Worm (Caenorhabditis elegans) whole organism, mixed stage, embryonic: ENCODE measurements around the gene ccep-135.

Source experiments
- M03D4.4 ChIP-seq: sonication (generic microtip); optimal IDR thresholded peaks from 2 replicates; lab custom pipeline; 2017; ENCODE audit warnings: mild to moderate bottlenecking, missing genetic modification characterization, missing compliant biosample characterization
- bed-3 ChIP-seq: fragments of 200-800 bp; sonication (Bioruptor generic); optimal IDR thresholded peaks from 3 replicates; lab custom pipeline; 2018; ENCODE audit warnings: mild to moderate bottlenecking, missing genetic modification characterization, moderate library complexity, missing compliant biosample characterization
- blmp-1 ChIP-seq: fragments of 150-350 bp; optimal IDR thresholded peaks from 2 replicates; lab custom pipeline; 2014; ENCODE audit warnings: missing biosample characterization, missing genetic modification characterization
- ceh-39 ChIP-seq: fragments of 150-350 bp; optimal IDR thresholded peaks from 2 replicates; lab custom pipeline; 2014; ENCODE audit warnings: missing biosample characterization, missing genetic modification characterization
- ceh-43 ChIP-seq: fragments of 200-800 bp; sonication (Bioruptor generic); optimal IDR thresholded peaks from 2 replicates; lab custom pipeline; 2018; ENCODE audit warnings: mild to moderate bottlenecking, missing genetic modification characterization, moderate library complexity, missing compliant biosample characterization
- ceh-83 ChIP-seq: fragments of 200-800 bp; sonication (Bioruptor generic); optimal IDR thresholded peaks from 2 replicates; lab custom pipeline; 2018; ENCODE audit warnings: mild to moderate bottlenecking, missing genetic modification characterization, missing compliant biosample characterization
- ces-1 ChIP-seq: fragments of 150-350 bp; optimal IDR thresholded peaks from 2 replicates; lab custom pipeline; 2014; ENCODE audit warnings: missing biosample characterization, missing genetic modification reagents, missing genetic modification characterization
- elt-1 ChIP-seq: sonication (generic microtip); optimal IDR thresholded peaks from 2 replicates; lab custom pipeline; 2017; ENCODE audit warnings: missing genetic modification characterization, mild to moderate bottlenecking, missing compliant biosample characterization, antibody characterized with exemption, moderate library complexity, borderline replicate concordance; ENCODE audit not compliant: insufficient read depth
- elt-3 ChIP-seq: fragments of 150-350 bp; optimal IDR thresholded peaks from 2 replicates; lab custom pipeline; 2014; ENCODE audit warnings: missing biosample characterization, missing genetic modification characterization
- flh-1 ChIP-seq: fragments of 200-800 bp; sonication (Bioruptor generic); optimal IDR thresholded peaks from 2 replicates; lab custom pipeline; 2018; ENCODE audit warnings: mild to moderate bottlenecking, missing genetic modification characterization, moderate library complexity, missing compliant biosample characterization
- ham-2 ChIP-seq: fragments of 200-800 bp; sonication (Bioruptor generic); optimal IDR thresholded peaks from 2 replicates; lab custom pipeline; 2018; ENCODE audit warnings: mild to moderate bottlenecking, missing genetic modification characterization, missing compliant biosample characterization
- hlh-1 ChIP-seq: fragments of 150-350 bp; optimal IDR thresholded peaks from 2 replicates; lab custom pipeline; 2014; ENCODE audit warnings: missing biosample characterization, missing genetic modification reagents, missing genetic modification characterization
- lin-13 ChIP-seq: fragments of 150-350 bp; optimal IDR thresholded peaks from 2 replicates; lab custom pipeline; 2014; ENCODE audit warnings: missing biosample characterization, missing genetic modification characterization
- lsy-2 ChIP-seq: fragments of 150-350 bp; optimal IDR thresholded peaks from 2 replicates; lab custom pipeline; 2014; ENCODE audit warnings: missing biosample characterization, missing genetic modification characterization
- mab-5 ChIP-seq: fragments of 150-350 bp; optimal IDR thresholded peaks from 2 replicates; lab custom pipeline; 2014; ENCODE audit warnings: missing biosample characterization, missing genetic modification characterization
- mep-1 ChIP-seq: fragments of 150-350 bp; optimal IDR thresholded peaks from 2 replicates; lab custom pipeline; 2017; ENCODE audit warnings: missing biosample characterization, missing genetic modification reagents, missing genetic modification characterization, inconsistent platforms
- mls-2 ChIP-seq: sonication (generic microtip); optimal IDR thresholded peaks from 2 replicates; lab custom pipeline; 2016; ENCODE audit warnings: mild to moderate bottlenecking, missing genetic modification characterization, moderate library complexity, missing compliant biosample characterization
- nhr-12 ChIP-seq: fragments of 150-350 bp; optimal IDR thresholded peaks from 2 replicates; lab custom pipeline; 2014; ENCODE audit warnings: missing biosample characterization, missing genetic modification characterization
- nhr-2 ChIP-seq: fragments of 150-350 bp; optimal IDR thresholded peaks from 2 replicates; lab custom pipeline; 2014; ENCODE audit warnings: missing biosample characterization, missing genetic modification characterization
- nhr-237 ChIP-seq: fragments of 150-350 bp; optimal IDR thresholded peaks from 2 replicates; lab custom pipeline; 2014; ENCODE audit warnings: missing biosample characterization, missing genetic modification characterization
- nhr-28 ChIP-seq: fragments of 150-350 bp; optimal IDR thresholded peaks from 2 replicates; lab custom pipeline; 2014; ENCODE audit warnings: missing biosample characterization, missing genetic modification characterization
- nhr-76 ChIP-seq: sonication (generic microtip); optimal IDR thresholded peaks from 2 replicates; lab custom pipeline; 2017; ENCODE audit warnings: missing biosample characterization, missing genetic modification characterization
- pha-4 ChIP-seq: fragments of 150-350 bp; optimal IDR thresholded peaks from 2 replicates; lab custom pipeline; 2018; ENCODE audit warnings: missing biosample characterization, missing genetic modification reagents, missing genetic modification characterization
- sem-2 ChIP-seq: fragments of 200-800 bp; sonication (Bioruptor generic); optimal IDR thresholded peaks from 2 replicates; lab custom pipeline; 2018; ENCODE audit warnings: mild to moderate bottlenecking, missing genetic modification characterization, missing compliant biosample characterization
- snpc-4 ChIP-seq: fragments of 150-350 bp; optimal IDR thresholded peaks from 2 replicates; lab custom pipeline; 2014; ENCODE audit warnings: missing biosample characterization, missing genetic modification characterization
- sptf-1 ChIP-seq: sonication (generic microtip); optimal IDR thresholded peaks from 2 replicates; lab custom pipeline; 2017; ENCODE audit warnings: mild to moderate bottlenecking, missing genetic modification characterization, moderate library complexity, missing compliant biosample characterization
- tbx-8 ChIP-seq: fragments of 200-800 bp; sonication (Bioruptor generic); optimal IDR thresholded peaks from 2 replicates; lab custom pipeline; 2018; ENCODE audit warnings: mild to moderate bottlenecking, missing genetic modification characterization, moderate library complexity, missing compliant biosample characterization
- unc-39 ChIP-seq: fragments of 150-350 bp; optimal IDR thresholded peaks from 2 replicates; lab custom pipeline; 2014; ENCODE audit warnings: missing biosample characterization, missing genetic modification characterization
- unc-62 ChIP-seq: fragments of 150-350 bp; optimal IDR thresholded peaks from 2 replicates; lab custom pipeline; 2014; ENCODE audit warnings: missing biosample characterization, missing genetic modification reagents, missing genetic modification characterization
- zip-8 ChIP-seq: fragments of 150-350 bp; optimal IDR thresholded peaks from 2 replicates; lab custom pipeline; 2014; ENCODE audit warnings: missing biosample characterization, missing genetic modification characterization

ccep-135 gene

ce11 chrIII:3104536-3104935, 12.9 kb downstream of the ccep-135 start:
- no peak for TF ChIP-seq tbx-8 (GFP tag; lab: Kevin White, UChicago)
- TF ChIP-seq nhr-2 (tag; lab: Kevin White, UChicago), result no peak
- TF ChIP-seq mep-1 (tag; lab: Kevin White, UChicago), result no peak
- TF ChIP-seq snpc-4 (tag; lab: Kevin White, UChicago), result no peak
- TF ChIP-seq nhr-28 (tag; lab: Kevin White, UChicago), result no peak
- TF ChIP-seq lin-13, result no peak
- peak; percentile 6 for TF ChIP-seq unc-62 (GFP tag; lab: Kevin White, UChicago)
- no peak for TF ChIP-seq bed-3 (GFP tag; lab: Kevin White, UChicago)
- no peak for TF ChIP-seq elt-3 (tag; lab: Kevin White, UChicago)
- TF ChIP-seq sptf-1 (tag; lab: Kevin White, UChicago), result no peak
- TF ChIP-seq elt-1 (tag; lab: Kevin White, UChicago), result no peak
- no peak for TF ChIP-seq lsy-2 (tag; lab: Kevin White, UChicago)
- TF ChIP-seq mab-5 (tag; lab: Kevin White, UChicago), result no peak
- TF ChIP-seq ceh-39 (tag; lab: Kevin White, UChicago), result no peak
- TF ChIP-seq sem-2 (GFP tag; lab: Kevin White, UChicago), result no peak
- no peak for TF ChIP-seq nhr-12 (tag; lab: Kevin White, UChicago)
- TF ChIP-seq hlh-1 (tag; lab: Kevin White, UChicago), result peak; percentile 6
- TF ChIP-seq, all 35 proteins: peak for 2

ce11 chrIII:3105212-3105611, 13.5 kb downstream of the ccep-135 start:
- TF ChIP-seq ham-2 (GFP tag; lab: Kevin White, UChicago), result no peak
- TF ChIP-seq ceh-83 (GFP tag; lab: Kevin White, UChicago), result no peak
- TF ChIP-seq tbx-8 (GFP tag; lab: Kevin White, UChicago), result no peak
- TF ChIP-seq zip-8 (tag; lab: Kevin White, UChicago), result no peak
- no peak for TF ChIP-seq nhr-237 (tag; lab: Kevin White, UChicago)
- no peak for TF ChIP-seq ceh-39 (tag; lab: Kevin White, UChicago)
- no peak for TF ChIP-seq mab-5 (tag; lab: Kevin White, UChicago)
- no peak for TF ChIP-seq ceh-43
- no peak for TF ChIP-seq nhr-76
- TF ChIP-seq mls-2 (tag; lab: Kevin White, UChicago), result no peak
- TF ChIP-seq nhr-2 (tag; lab: Kevin White, UChicago), result no peak
- TF ChIP-seq pha-4 (tag; lab: Kevin White, UChicago), result no peak
- TF ChIP-seq M03D4.4 (tag; lab: Kevin White, UChicago), result no peak
- no peak for TF ChIP-seq unc-62 (GFP tag; lab: Kevin White, UChicago)
- TF ChIP-seq hlh-1 (tag; lab: Kevin White, UChicago), result no peak
- no peak for TF ChIP-seq lin-13
- no peak for TF ChIP-seq ces-1 (GFP tag; lab: Kevin White, UChicago)
- no peak for TF ChIP-seq flh-1 (GFP tag; lab: Kevin White, UChicago)

DNA sequence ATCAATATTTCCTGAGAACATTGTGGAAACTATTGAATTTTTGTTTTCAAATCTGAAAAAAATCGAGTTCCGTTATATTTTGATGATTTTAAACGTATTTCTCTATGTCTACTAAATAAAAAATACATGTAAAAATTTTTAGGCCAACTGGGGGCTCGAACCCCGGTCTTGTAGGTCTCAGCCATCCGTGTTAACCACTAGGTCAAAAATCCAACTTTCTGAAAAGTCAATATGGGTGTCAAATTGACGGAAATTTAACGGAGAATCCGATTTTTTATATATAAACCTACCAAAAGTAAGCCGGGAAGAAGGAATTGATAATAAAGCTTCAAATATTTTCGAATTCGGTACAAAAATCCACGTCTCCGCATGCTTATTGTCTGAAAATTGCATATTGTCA, 14.6 kb downstream of the ccep-135 start:
- no peak for TF ChIP-seq mep-1 (tag; lab: Kevin White, UChicago)
- no peak for TF ChIP-seq nhr-76
- TF ChIP-seq elt-3 (tag; lab: Kevin White, UChicago), result no peak
- no peak for TF ChIP-seq nhr-12 (tag; lab: Kevin White, UChicago)

ce11 chrIII:3107530-3107929, 15.9 kb downstream of the ccep-135 start:
- TF ChIP-seq ceh-43 (no peak), ceh-83 (GFP tag; lab: Kevin White, UChicago) (no peak), hlh-1 (tag; lab: Kevin White, UChicago) (no peak), blmp-1 (tag; lab: Kevin White, UChicago) (no peak), nhr-12 (tag; lab: Kevin White, UChicago) (no peak), pha-4 (tag; lab: Kevin White, UChicago) (no peak), mab-5 (tag; lab: Kevin White, UChicago) (no peak)

ce11 chrIII:3108804-3109203, 17.1 kb downstream of the ccep-135 start:
- TF ChIP-seq elt-1 (tag; lab: Kevin White, UChicago) (no peak), hlh-1 (tag; lab: Kevin White, UChicago) (no peak), mls-2 (tag; lab: Kevin White, UChicago) (no peak), nhr-76 (no peak), bed-3 (GFP tag; lab: Kevin White, UChicago) (no peak), nhr-2 (tag; lab: Kevin White, UChicago) (no peak), nhr-12 (tag; lab: Kevin White, UChicago) (no peak), mab-5 (tag; lab: Kevin White, UChicago) (no peak), blmp-1 (tag; lab: Kevin White, UChicago) (no peak), unc-39 (tag; lab: Kevin White, UChicago) (no peak), elt-3 (tag; lab: Kevin White, UChicago) (no peak), flh-1 (GFP tag; lab: Kevin White, UChicago) (no peak), sptf-1 (tag; lab: Kevin White, UChicago) (no peak)
